Fruit fly (Drosophila melanogaster) whole organism, wandering third instar larva: ENCODE measurements around the gene CG42505.

Experiments used
- Abd-B ChIP-seq: fragments of >200 bp; optimal IDR thresholded peaks from 2 replicates; lab custom pipeline; 2017; ENCODE audit warnings: missing biosample characterization, missing genetic modification characterization
- Dfd ChIP-seq: fragments of >200 bp; optimal IDR thresholded peaks from 2 replicates; lab custom pipeline; 2017; ENCODE audit warnings: missing biosample characterization, missing genetic modification characterization
- GATAd ChIP-seq: sonication (Bioruptor generic); optimal IDR thresholded peaks from 2 replicates; lab custom pipeline; 2016; ENCODE audit warnings: missing biosample characterization, missing genetic modification characterization
- Hnf4 ChIP-seq: fragments of 200-800 bp; sonication (Bioruptor generic); optimal IDR thresholded peaks from 2 replicates; lab custom pipeline; 2016; ENCODE audit warnings: missing biosample characterization, mild to moderate bottlenecking, missing genetic modification characterization
- Hr78 ChIP-seq: fragments of >200 bp; optimal IDR thresholded peaks from 2 replicates; lab custom pipeline; 2017; ENCODE audit warnings: missing biosample characterization, missing genetic modification characterization
- Myc ChIP-seq: fragments of >200 bp; optimal IDR thresholded peaks from 2 replicates; lab custom pipeline; 2017
- Sp1 ChIP-seq: fragments of 200-800 bp; sonication (Bioruptor generic); optimal IDR thresholded peaks from 3 replicates; lab custom pipeline; 2019; ENCODE audit warnings: missing biosample characterization, mild to moderate bottlenecking, missing genetic modification characterization, moderate library complexity
- Vsx2 ChIP-seq: fragments of 200-300, 225-300 bp; sonication (Bioruptor generic); optimal IDR thresholded peaks from 2 replicates; lab custom pipeline; 2018; ENCODE audit warnings: missing biosample characterization, missing genetic modification characterization; ENCODE audit not compliant: partially characterized antibody
- br ChIP-seq: fragments of 200-800 bp; sonication (Bioruptor generic); optimal IDR thresholded peaks from 2 replicates; lab custom pipeline; 2016; ENCODE audit warnings: missing biosample characterization, missing genetic modification characterization
- dmrt93B ChIP-seq: fragments of 200-800 bp; sonication (Bioruptor generic); optimal IDR thresholded peaks from 2 replicates; lab custom pipeline; 2018; ENCODE audit warnings: missing biosample characterization, mild to moderate bottlenecking, missing genetic modification characterization
- dsf ChIP-seq: sonication (Bioruptor generic); optimal IDR thresholded peaks from 2 replicates; lab custom pipeline; 2016; ENCODE audit warnings: missing biosample characterization, missing genetic modification characterization, borderline replicate concordance
- foxo ChIP-seq, 2 experiments: fragments of 200-800 bp; sonication (Bioruptor generic); optimal IDR thresholded peaks; 2 replicates in 1 of 2; 3 replicates in 1 of 2; lab custom pipeline; 2016 to 2017; ENCODE audit warnings: missing biosample characterization in 2 of 2, missing genetic modification characterization in 2 of 2
- pan ChIP-seq: fragments of >200 bp; optimal IDR thresholded peaks from 2 replicates; lab custom pipeline; 2017
- rgr ChIP-seq: fragments of 200-800 bp; sonication (Bioruptor generic); optimal IDR thresholded peaks from 3 replicates; lab custom pipeline; 2016; ENCODE audit warnings: missing biosample characterization, mild to moderate bottlenecking, missing genetic modification characterization

DNA sequence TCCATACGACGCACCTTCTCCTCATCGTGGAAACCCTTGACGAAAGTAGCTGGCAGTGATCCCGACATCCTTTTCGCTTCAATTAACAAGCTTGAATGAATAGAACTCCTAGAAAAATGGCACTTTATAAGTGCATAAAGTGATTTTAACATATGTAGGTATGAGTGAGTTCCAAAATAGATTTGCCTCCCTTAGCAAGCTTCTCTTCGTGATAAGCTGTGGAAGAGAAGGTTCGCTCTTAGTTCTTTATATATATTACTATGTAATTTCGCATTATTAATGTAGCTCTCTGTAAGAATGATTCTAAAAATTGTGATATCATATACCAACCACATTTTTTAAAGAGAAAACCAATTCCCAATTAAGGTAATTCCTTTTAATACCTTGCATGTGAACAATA is 47.1 kb downstream of the CG42505 start, which contains the start of gene CG3397:
- TF ChIP-seq Hr78 (no peak), foxo (GFP tag; optimal IDR thresholded peaks at IDR 0.05; lab: Kevin White, UChicago) (no peak), Sp1 (GFP tag; lab: Kevin White, UChicago) (no peak), pan (lab: Kevin White, UChicago) (no peak), GATAd (GFP tag; lab: Kevin White, UChicago) (no peak), Myc (lab: Kevin White, UChicago) (no peak), dsf (GFP tag; lab: Kevin White, UChicago) (no peak), Abd-B (GFP tag; lab: Kevin White, UChicago) (no peak), dmrt93B (GFP tag; lab: Kevin White, UChicago) (no peak), Dfd (GFP tag; lab: Kevin White, UChicago) (no peak), rgr (no peak), br (GFP tag; lab: Kevin White, UChicago) (no peak), Hnf4 (GFP tag; lab: Kevin White, UChicago) (no peak), Vsx2 (GFP tag; lab: Kevin White, UChicago) (no peak)
